Worm (Caenorhabditis elegans) whole organism, mixed stage, embryonic: ENCODE data around the gene F56C3.8.
"Not testable (repeated sequence)": the region's sequence is repeated elsewhere in the genome, so short reads cannot be mapped to it uniquely, and the experiment has no call there.

Source experiments
- blmp-1 ChIP-seq: fragments of 150-350 bp; optimal IDR thresholded peaks from 2 replicates; lab custom pipeline; 2014; ENCODE audit warnings: missing biosample characterization, missing genetic modification characterization
- lin-13 ChIP-seq: fragments of 150-350 bp; optimal IDR thresholded peaks from 2 replicates; lab custom pipeline; 2014; ENCODE audit warnings: missing biosample characterization, missing genetic modification characterization
- lsy-2 ChIP-seq: fragments of 150-350 bp; optimal IDR thresholded peaks from 2 replicates; lab custom pipeline; 2014; ENCODE audit warnings: missing biosample characterization, missing genetic modification characterization
- nhr-76 ChIP-seq: sonication (generic microtip); optimal IDR thresholded peaks from 2 replicates; lab custom pipeline; 2017; ENCODE audit warnings: missing biosample characterization, missing genetic modification characterization
- pha-4 ChIP-seq: fragments of 150-350 bp; optimal IDR thresholded peaks from 2 replicates; lab custom pipeline; 2018; ENCODE audit warnings: missing biosample characterization, missing genetic modification reagents, missing genetic modification characterization
- unc-39 ChIP-seq: fragments of 150-350 bp; optimal IDR thresholded peaks from 2 replicates; lab custom pipeline; 2014; ENCODE audit warnings: missing biosample characterization, missing genetic modification characterization
- ztf-11 ChIP-seq: fragments of 150-350 bp; optimal IDR thresholded peaks from 2 replicates; lab custom pipeline; 2014; ENCODE audit warnings: missing biosample characterization, missing genetic modification characterization

- not testable (repeated sequence) for TF ChIP-seq pha-4 (tag; lab: Kevin White, UChicago); ztf-11; lin-13 (tag; lab: Kevin White, UChicago); blmp-1; nhr-76 (tag; lab: Kevin White, UChicago); lsy-2 (tag; lab: Kevin White, UChicago); unc-39 (tag; lab: Kevin White, UChicago)
These were observed 19.5 kb upstream of the F56C3.8 start, which contains the start of gene ZK402.1 for ce11 chrX:1403971-1404370.
